Fruit fly (Drosophila melanogaster) whole organism, pupa: ENCODE measurements around the gene CG42238.

ENCODE experiments used
- CG10348 ChIP-seq: fragments of 200-800 bp; sonication (Bioruptor generic); IDR thresholded peaks from 2 replicates; pipeline ENCODE4 v1.3.6; 2022; ENCODE audit warnings: missing biosample characterization, missing genetic modification characterization
- CG12605 ChIP-seq: fragments of 200-800 bp; sonication (Bioruptor generic); IDR thresholded peaks from 2 replicates; pipeline ENCODE4 v1.3.6; 2022; ENCODE audit warnings: missing biosample characterization, missing genetic modification characterization
- CG13204 ChIP-seq: fragments of 200-800 bp; sonication (Bioruptor generic); optimal IDR thresholded peaks from 2 replicates; lab custom pipeline; 2018; ENCODE audit warnings: missing biosample characterization, mild to moderate bottlenecking, missing genetic modification characterization, moderate library complexity
- CG14655 ChIP-seq: fragments of 200-800 bp; sonication (Bioruptor generic); optimal IDR thresholded peaks from 3 replicates; lab custom pipeline; 2017; ENCODE audit warnings: mild to moderate bottlenecking, missing biosample characterization, missing genetic modification reagents, missing genetic modification characterization
- CG15710 ChIP-seq: fragments of 200-800 bp; sonication (Bioruptor generic); optimal IDR thresholded peaks from 2 replicates; lab custom pipeline; 2018; ENCODE audit warnings: missing biosample characterization, mild to moderate bottlenecking, missing genetic modification characterization, moderate library complexity
- CG32121 ChIP-seq: fragments of 200-800 bp; sonication (Bioruptor generic); IDR thresholded peaks from 2 replicates; pipeline ENCODE4 v1.3.6; 2022; ENCODE audit warnings: missing biosample characterization, missing genetic modification characterization
- CG34367 ChIP-seq: fragments of 200-800 bp; sonication (Bioruptor generic); optimal IDR thresholded peaks from 2 replicates; lab custom pipeline; 2018; ENCODE audit warnings: missing biosample characterization, mild to moderate bottlenecking, missing genetic modification characterization
- CG4496 ChIP-seq: fragments of 200-800 bp; sonication (Bioruptor generic); IDR thresholded peaks from 3 replicates; pipeline ENCODE4 v1.3.6; 2022; ENCODE audit warnings: missing biosample characterization, missing genetic modification characterization
- CG8159 ChIP-seq: fragments of 200-800 bp; sonication (Bioruptor generic); optimal IDR thresholded peaks from 3 replicates; lab custom pipeline; 2018; ENCODE audit warnings: missing biosample characterization, mild to moderate bottlenecking, missing genetic modification characterization, moderate library complexity
- EcR ChIP-seq: fragments of 200-800 bp; sonication (Bioruptor generic); optimal IDR thresholded peaks from 3 replicates; lab custom pipeline; 2019; ENCODE audit warnings: missing biosample characterization, missing genetic modification characterization, mild to moderate bottlenecking, moderate library complexity, missing genetic modification reagents
- Ets98B ChIP-seq: fragments of 200-800 bp; sonication (Bioruptor generic); IDR thresholded peaks from 2 replicates; pipeline ENCODE4 v1.3.6; 2022; ENCODE audit warnings: missing biosample characterization, missing genetic modification characterization
- Pif1A ChIP-seq: fragments of 200-800 bp; sonication (Bioruptor generic); optimal IDR thresholded peaks from 3 replicates; lab custom pipeline; 2016; ENCODE audit warnings: missing biosample characterization, missing genetic modification characterization
- Snoo ChIP-seq: fragments of 200-800 bp; sonication (Bioruptor generic); optimal IDR thresholded peaks from 3 replicates; lab custom pipeline; 2017; ENCODE audit warnings: missing biosample characterization, mild to moderate bottlenecking, missing genetic modification characterization, inconsistent platforms
- rn ChIP-seq: fragments of 200-800 bp; sonication (Bioruptor generic); IDR thresholded peaks from 2 replicates; pipeline ENCODE4 v1.3.6; 2022; ENCODE audit warnings: missing biosample characterization, missing genetic modification characterization

- TF ChIP-seq rn (GFP tag; lab: Robert Waterston, UW) (no peak), CG32121 (0 out of 2 replicates have a peak, but pooled peaks have one; percentile 31), EcR (no peak), CG15710 (peak; percentile 30), Ets98B (GFP tag; lab: Robert Waterston, UW) (0 out of 2 replicates have a peak, but pooled peaks have one; percentile 26), CG34367 (tag; lab: Kevin White, UChicago) (no peak), CG13204 (no peak), CG12605 (no peak), CG8159 (tag; lab: Kevin White, UChicago) (peak; percentile 36), Snoo (tag; lab: Kevin White, UChicago) (no peak), CG10348 (GFP tag; lab: Robert Waterston, UW) (no peak), CG4496 (peak; percentile 65; the same call in 1 of the 3 replicates), CG14655 (GFP tag; lab: Kevin White, UChicago) (peak; percentile 51), Pif1A (GFP tag; lab: Kevin White, UChicago) (peak; percentile 17)
These were observed 108.8 kb downstream of the CG42238 start for dm6 chr2L:20943148-20943547.
